Worm (Caenorhabditis elegans) whole organism, L3 larva: ENCODE data around the gene tmbi-4.

Experiments
- R02D3.7 ChIP-seq: fragments of 150-350 bp; optimal IDR thresholded peaks from 2 replicates; lab custom pipeline; 2014; ENCODE audit warnings: missing biosample characterization, missing genetic modification characterization
- ZK546.5 ChIP-seq: sonication (generic microtip); optimal IDR thresholded peaks from 2 replicates; lab custom pipeline; 2017; ENCODE audit warnings: missing biosample characterization, missing genetic modification characterization
- aly-2 ChIP-seq: fragments of 150-350 bp; optimal IDR thresholded peaks from 2 replicates; lab custom pipeline; 2014; ENCODE audit warnings: missing biosample characterization, missing genetic modification characterization
- ceh-16 ChIP-seq: sonication (generic microtip); optimal IDR thresholded peaks from 2 replicates; lab custom pipeline; 2017; ENCODE audit warnings: missing biosample characterization, missing genetic modification characterization
- ceh-28 ChIP-seq: fragments of 150-350 bp; optimal IDR thresholded peaks from 2 replicates; lab custom pipeline; 2014; ENCODE audit warnings: missing biosample characterization, missing genetic modification reagents, missing genetic modification characterization
- daf-12 ChIP-seq: fragments of 150-350 bp; optimal IDR thresholded peaks from 2 replicates; lab custom pipeline; 2014; ENCODE audit warnings: missing biosample characterization, missing genetic modification reagents, missing genetic modification characterization
- egl-5 ChIP-seq: fragments of 150-350 bp; optimal IDR thresholded peaks from 2 replicates; lab custom pipeline; 2017; ENCODE audit warnings: missing biosample characterization, missing genetic modification reagents, missing genetic modification characterization, inconsistent platforms
- elt-1 ChIP-seq: fragments of 150-350 bp; optimal IDR thresholded peaks from 2 replicates; lab custom pipeline; 2014; ENCODE audit warnings: missing biosample characterization, missing genetic modification characterization
- elt-2 ChIP-seq: sonication (generic microtip); optimal IDR thresholded peaks from 2 replicates; lab custom pipeline; 2016; ENCODE audit warnings: missing genetic modification reagents, mild to moderate bottlenecking, missing genetic modification characterization, missing compliant biosample characterization
- elt-3 ChIP-seq, 3 experiments: fragments of 150-350 bp in 1 of 3; sonication (generic microtip) in 2 of 3; optimal IDR thresholded peaks; 2 replicates in 2 of 3; 4 replicates in 1 of 3; lab custom pipeline; 2014 to 2017; ENCODE audit warnings: missing biosample characterization in 3 of 3, missing genetic modification characterization in 3 of 3
- eor-1 ChIP-seq, 2 experiments: fragments of 150-350 bp; optimal IDR thresholded peaks; 2 replicates each; lab custom pipeline; 2014 to 2018; ENCODE audit warnings: missing biosample characterization in 2 of 2, missing genetic modification characterization in 2 of 2
- fkh-2 ChIP-seq: fragments of 150-350 bp; optimal IDR thresholded peaks from 2 replicates; lab custom pipeline; 2014; ENCODE audit warnings: missing biosample characterization, missing genetic modification reagents, missing genetic modification characterization
- hmg-11 ChIP-seq: sonication (generic microtip); optimal IDR thresholded peaks from 2 replicates; lab custom pipeline; 2016; ENCODE audit warnings: missing genetic modification characterization, missing compliant biosample characterization
- jun-1 ChIP-seq: fragments of 150-350 bp; optimal IDR thresholded peaks from 2 replicates; lab custom pipeline; 2014; ENCODE audit warnings: missing biosample characterization, missing genetic modification reagents, missing genetic modification characterization
- lin-39 ChIP-seq: fragments of 150-350 bp; optimal IDR thresholded peaks from 2 replicates; lab custom pipeline; 2018; ENCODE audit warnings: missing biosample characterization, missing genetic modification reagents, missing genetic modification characterization
- mdl-1 ChIP-seq: fragments of 150-350 bp; optimal IDR thresholded peaks from 2 replicates; lab custom pipeline; 2014; ENCODE audit warnings: missing biosample characterization, missing genetic modification characterization
- mml-1 ChIP-seq: fragments of 150-350 bp; sonication (generic microtip); optimal IDR thresholded peaks from 3 replicates; lab custom pipeline; 2014; ENCODE audit warnings: missing biosample characterization, missing genetic modification characterization
- nfya-1 ChIP-seq: sonication (generic microtip); optimal IDR thresholded peaks from 2 replicates; lab custom pipeline; 2017; ENCODE audit warnings: missing genetic modification characterization, mild to moderate bottlenecking, missing compliant biosample characterization, antibody characterized with exemption, moderate library complexity; ENCODE audit not compliant: insufficient read depth
- nhr-11 ChIP-seq: fragments of 150-350 bp; optimal IDR thresholded peaks from 2 replicates; lab custom pipeline; 2014; ENCODE audit warnings: missing biosample characterization, missing genetic modification characterization
- nhr-12 ChIP-seq: fragments of 150-350 bp; optimal IDR thresholded peaks from 2 replicates; lab custom pipeline; 2014; ENCODE audit warnings: missing biosample characterization, missing genetic modification characterization
- nhr-23 ChIP-seq: fragments of 150-350 bp; optimal IDR thresholded peaks from 2 replicates; lab custom pipeline; 2014; ENCODE audit warnings: missing biosample characterization, missing genetic modification reagents, missing genetic modification characterization
- nhr-237 ChIP-seq: fragments of 150-350 bp; optimal IDR thresholded peaks from 2 replicates; lab custom pipeline; 2014; ENCODE audit warnings: missing biosample characterization, missing genetic modification characterization
- nhr-25 ChIP-seq: sonication (generic microtip); optimal IDR thresholded peaks from 2 replicates; lab custom pipeline; 2017; ENCODE audit warnings: missing biosample characterization, missing genetic modification characterization
- nhr-28 ChIP-seq: fragments of 150-350 bp; optimal IDR thresholded peaks from 2 replicates; lab custom pipeline; 2014; ENCODE audit warnings: missing biosample characterization, missing genetic modification characterization
- nhr-43 ChIP-seq: sonication (generic microtip); optimal IDR thresholded peaks from 2 replicates; lab custom pipeline; 2016; ENCODE audit warnings: mild to moderate bottlenecking, missing genetic modification characterization, missing compliant biosample characterization; ENCODE audit not compliant: poor library complexity, severe bottlenecking
- nhr-67 ChIP-seq: fragments of 150-350 bp; optimal IDR thresholded peaks from 2 replicates; lab custom pipeline; 2014; ENCODE audit warnings: missing biosample characterization, missing genetic modification characterization
- nhr-77 ChIP-seq: fragments of 150-350 bp; optimal IDR thresholded peaks from 2 replicates; lab custom pipeline; 2014; ENCODE audit warnings: missing biosample characterization, missing genetic modification characterization
- sea-2 ChIP-seq: fragments of 150-350 bp; sonication (generic microtip); optimal IDR thresholded peaks from 4 replicates; lab custom pipeline; 2014; ENCODE audit warnings: missing biosample characterization, missing genetic modification reagents, missing genetic modification characterization
- snpc-4 ChIP-seq: fragments of 150-350 bp; optimal IDR thresholded peaks from 2 replicates; lab custom pipeline; 2014; ENCODE audit warnings: missing biosample characterization, missing genetic modification characterization
- tbx-2 ChIP-seq: sonication (generic microtip); optimal IDR thresholded peaks from 2 replicates; lab custom pipeline; 2016; ENCODE audit warnings: mild to moderate bottlenecking, missing genetic modification characterization, missing compliant biosample characterization
- unc-62 ChIP-seq: fragments of 150-350 bp; sonication (generic microtip); optimal IDR thresholded peaks from 4 replicates; lab custom pipeline; 2014; ENCODE audit warnings: missing biosample characterization, missing genetic modification reagents, missing genetic modification characterization
- ztf-4 ChIP-seq: fragments of 150-350 bp; optimal IDR thresholded peaks from 2 replicates; lab custom pipeline; 2014; ENCODE audit warnings: missing biosample characterization, missing genetic modification characterization

tmbi-4 gene

DNA sequence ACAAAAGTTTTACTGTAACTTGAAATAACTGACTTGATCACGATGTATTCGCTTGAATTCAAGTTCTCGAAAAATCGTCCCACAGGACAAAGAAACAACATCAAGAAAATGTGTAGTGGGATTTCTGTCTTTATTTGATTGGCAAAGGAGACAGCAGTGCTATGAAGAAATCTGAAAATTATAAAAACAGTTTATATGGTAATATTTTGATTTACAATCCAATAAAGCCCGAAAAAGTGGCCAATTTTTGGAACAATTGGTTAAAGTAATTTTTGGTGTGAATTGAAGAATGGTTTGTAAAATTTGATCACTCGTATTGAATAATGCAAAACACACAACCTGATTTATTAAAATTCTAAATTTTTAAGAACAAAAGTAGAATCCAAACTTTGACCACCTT lies 30.3 kb downstream of the tmbi-4 start, which contains the start of gene Y81B9A.4:
Y81B9A.4 (minus strand) TSS at position 101 of the 400 bp plus-strand sequence.
- TF ChIP-seq nhr-67 (tag; lab: Kevin White, UChicago): no peak
- no peak for TF ChIP-seq mdl-1 (tag; lab: Kevin White, UChicago)
- TF ChIP-seq egl-5 (tag; lab: Kevin White, UChicago): no peak
- TF ChIP-seq jun-1 (tag; lab: Kevin White, UChicago): no peak
- TF ChIP-seq hmg-11 (tag; lab: Kevin White, UChicago): no peak
- no peak for TF ChIP-seq nhr-25
- TF ChIP-seq R02D3.7: no peak

DNA sequence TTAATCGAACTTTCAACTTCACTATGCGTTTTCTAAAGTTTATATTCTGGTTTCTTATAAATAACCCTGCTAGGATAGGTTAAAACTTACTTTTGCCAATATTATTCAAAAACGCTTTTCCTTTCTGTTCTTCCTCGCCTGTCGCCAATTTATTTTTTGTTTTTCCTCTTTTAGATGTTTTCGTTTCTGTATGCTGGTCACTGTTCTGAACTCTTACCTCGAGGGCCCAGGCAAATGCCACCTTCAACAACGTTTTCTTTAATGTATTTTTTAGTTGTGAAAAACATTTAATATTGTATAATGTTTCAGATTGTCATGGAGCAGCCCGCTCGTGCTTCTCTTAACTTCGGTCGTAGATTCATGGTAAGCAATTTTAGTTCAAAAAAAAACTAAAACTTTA lies 31.6 kb downstream of the tmbi-4 start, which contains the start of gene Y81B9A.3:
Y81B9A.3 (plus strand) TSS at position 301 of the 400 bp plus-strand sequence.
- no peak for TF ChIP-seq ZK546.5 (tag; lab: Kevin White, UChicago)
- no peak for TF ChIP-seq R02D3.7
- TF ChIP-seq daf-12 (tag; lab: Kevin White, UChicago): no peak
- TF ChIP-seq mdl-1 (tag; lab: Kevin White, UChicago): no peak
- TF ChIP-seq nhr-28 (tag; lab: Kevin White, UChicago): no peak
- TF ChIP-seq mml-1 (tag; lab: Kevin White, UChicago): no peak
- TF ChIP-seq eor-1 (tag; optimal IDR thresholded peaks at IDR 0.05; lab: Kevin White, UChicago): no peak
- no peak for TF ChIP-seq ceh-16 (tag; lab: Kevin White, UChicago)
- no peak for TF ChIP-seq nhr-25
- no peak for TF ChIP-seq lin-39 (tag; lab: Kevin White, UChicago)
- TF ChIP-seq nhr-77 (tag; lab: Kevin White, UChicago): no peak
- no peak for TF ChIP-seq aly-2 (tag; lab: Kevin White, UChicago)
- no peak for TF ChIP-seq hmg-11 (tag; lab: Kevin White, UChicago)
- TF ChIP-seq nhr-43 (tag; lab: Kevin White, UChicago): no peak
- TF ChIP-seq nhr-11 (tag; lab: Kevin White, UChicago): no peak
- no peak for TF ChIP-seq unc-62

DNA sequence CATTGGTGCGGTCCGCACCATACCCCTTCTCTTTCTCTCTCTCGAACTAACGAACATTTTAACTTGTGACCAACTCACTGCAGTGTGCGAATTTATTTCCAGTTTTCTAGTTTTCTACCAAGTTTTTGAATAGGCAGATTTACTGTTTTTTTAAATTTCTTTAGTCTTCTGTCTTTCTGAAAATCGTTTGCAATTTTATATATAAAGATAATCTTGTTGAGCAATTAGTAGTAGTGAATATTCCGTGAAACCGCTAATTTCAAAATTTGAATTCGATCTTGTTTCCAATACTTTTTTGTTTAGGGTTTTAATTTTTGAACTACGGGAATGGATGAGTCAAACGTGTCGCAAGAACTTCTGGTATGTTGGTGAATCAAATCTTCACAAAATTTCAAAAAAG lies 33.3 kb downstream of the tmbi-4 start, which contains the start of gene Y81B9A.2:
Y81B9A.2 (plus strand) TSS at position 301 of the 400 bp plus-strand sequence.
- TF ChIP-seq nhr-12: no peak
- TF ChIP-seq ceh-28 (tag; lab: Kevin White, UChicago): no peak
- TF ChIP-seq fkh-2: no peak
- TF ChIP-seq elt-1 (tag; lab: Kevin White, UChicago): no peak
- TF ChIP-seq nfya-1 (tag; lab: Kevin White, UChicago): no peak
- TF ChIP-seq sea-2 (GFP tag; lab: Kevin White, UChicago): no peak
- TF ChIP-seq mdl-1 (tag; lab: Kevin White, UChicago): no peak
- no peak for TF ChIP-seq nhr-11 (tag; lab: Kevin White, UChicago)
- no peak for TF ChIP-seq R02D3.7
- TF ChIP-seq egl-5 (tag; lab: Kevin White, UChicago): no peak
- no peak for TF ChIP-seq daf-12 (tag; lab: Kevin White, UChicago)
- no peak for TF ChIP-seq eor-1 (tag; optimal IDR thresholded peaks at IDR 0.05; lab: Kevin White, UChicago)
- no peak for TF ChIP-seq nhr-23 (tag; lab: Kevin White, UChicago)
- TF ChIP-seq ztf-4 (tag; lab: Kevin White, UChicago): no peak
- TF ChIP-seq elt-2: no peak
- no peak for TF ChIP-seq unc-62
- no peak for TF ChIP-seq nhr-237 (tag; lab: Kevin White, UChicago)
- TF ChIP-seq tbx-2 (tag; lab: Kevin White, UChicago): no peak

DNA sequence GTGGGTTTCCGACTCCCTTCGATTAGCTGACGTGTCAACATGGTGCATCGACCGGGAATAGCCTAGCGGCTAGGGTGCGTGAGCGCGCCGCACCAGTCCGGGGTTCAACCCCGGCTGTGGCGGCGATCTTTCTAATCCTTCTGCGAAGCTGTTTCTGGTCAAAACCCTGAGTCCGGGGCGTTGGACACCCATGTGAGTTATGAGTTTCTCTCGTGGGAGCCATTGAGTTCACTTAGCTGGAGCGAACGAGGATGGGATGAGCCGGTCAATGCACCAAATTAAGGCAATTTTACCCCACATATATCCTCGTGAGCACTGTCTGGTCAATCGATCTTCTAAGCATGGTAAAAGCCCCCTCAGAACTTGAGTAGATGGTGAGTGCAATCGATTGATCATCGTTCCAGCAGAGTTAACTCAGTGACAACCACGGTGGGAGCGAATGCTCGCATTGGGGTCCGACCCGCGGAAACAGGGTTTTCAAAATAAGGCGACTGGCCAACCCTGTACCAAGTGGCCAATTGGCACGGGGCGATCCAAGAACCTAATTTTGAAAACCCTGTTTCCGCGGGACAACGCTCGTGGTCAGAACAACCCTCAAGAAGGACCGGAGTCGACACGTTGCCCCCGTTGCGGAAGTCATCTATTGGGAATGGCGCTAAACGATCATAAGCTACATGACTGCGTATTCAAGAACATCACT lies 41.5 kb downstream of the tmbi-4 start, which contains the start of gene Y81B9A.1:
Y81B9A.1 (plus strand) TSS at position 650 of the 700 bp plus-strand sequence.
- TF ChIP-seq elt-1 (tag; lab: Kevin White, UChicago): no peak

DNA sequence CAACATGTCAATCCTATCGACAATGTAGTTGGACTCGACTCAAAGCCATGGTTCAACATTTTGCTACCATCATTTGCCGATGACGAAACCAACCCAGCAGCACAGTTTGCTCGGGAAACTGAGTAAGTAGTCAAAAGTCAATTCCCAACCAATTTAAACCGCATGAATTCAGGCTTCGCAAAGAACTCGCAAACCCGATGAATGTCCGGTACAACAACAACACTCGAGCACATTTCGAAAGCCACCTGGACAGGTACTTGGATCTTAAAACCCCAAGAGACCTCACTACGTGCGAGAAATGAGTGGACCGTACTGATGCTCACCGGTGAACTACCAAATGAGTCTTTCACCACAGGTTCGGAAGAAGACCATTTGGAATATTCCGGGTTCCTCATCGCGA lies 43.6 kb downstream of the tmbi-4 start:
- TF ChIP-seq nhr-237 (tag; lab: Kevin White, UChicago): no peak
- no peak for TF ChIP-seq elt-3 (tag; optimal IDR thresholded peaks at IDR 0.05; lab: Kevin White, UChicago)
- TF ChIP-seq R02D3.7: no peak
- TF ChIP-seq lin-39 (tag; lab: Kevin White, UChicago): no peak
- no peak for TF ChIP-seq eor-1 (tag; optimal IDR thresholded peaks at IDR 0.05; lab: Kevin White, UChicago)
- no peak for TF ChIP-seq snpc-4
- TF ChIP-seq elt-1 (tag; lab: Kevin White, UChicago): no peak
- TF ChIP-seq daf-12 (tag; lab: Kevin White, UChicago): no peak
